Fruit fly (Drosophila melanogaster): ENCODE data around the gene CG42590.
A peak's percentile ranks its signal among the peaks of the same experiment; 100 is the strongest.

The CG42590 gene

dm6 chr3L:8063214-8064156 lies 5.6 kb downstream of the CG42590 start, which contains the start of gene Sarm (continued):
- TF ChIP-seq Xbp1 (GFP tag; optimal IDR thresholded peaks at IDR 0.05) (peak; percentile 47), Dip3 (GFP tag; optimal IDR thresholded peaks at IDR 0.05) (no peak), CG8089 (GFP tag; optimal IDR thresholded peaks at IDR 0.05) (no peak), Stat92E (GFP tag; optimal IDR thresholded peaks at IDR 0.05) (peak in 1 of 3 experiments; percentile 25), Dref (GFP tag; IDR thresholded peaks at IDR 0.05) (no peak), ind (GFP tag; optimal IDR thresholded peaks at IDR 0.05) (peak; percentile 40), Oli (tag; optimal IDR thresholded peaks at IDR 0.05) (peak; percentile 70), CG12219 (GFP tag; optimal IDR thresholded peaks at IDR 0.05) (no peak), luna (GFP tag; optimal IDR thresholded peaks at IDR 0.05) (no peak), Max (GFP tag; optimal IDR thresholded peaks at IDR 0.05) (peak; percentile 44), CG8388 (GFP tag; optimal IDR thresholded peaks at IDR 0.05) (peak; percentile 9), YL-1 (GFP tag; optimal IDR thresholded peaks at IDR 0.05) (no peak), CG18262 (tag; optimal IDR thresholded peaks at IDR 0.05) (peak; percentile 54), cwo (GFP tag; optimal IDR thresholded peaks at IDR 0.05) (peak; percentile 18), HLH4C (GFP tag; IDR thresholded peaks at IDR 0.05; ENCODE audit: partially characterized antibody) (0 out of 3 replicates have a peak, but pooled peaks have one; percentile 39), CG1603 (tag; optimal IDR thresholded peaks at IDR 0.05) (peak; percentile 29), CG10543 (GFP tag; optimal IDR thresholded peaks at IDR 0.05) (peak; percentile 53), CG13894 (tag; optimal IDR thresholded peaks at IDR 0.05) (no peak), CG14965 (GFP tag; optimal IDR thresholded peaks at IDR 0.05; ENCODE audit: borderline replicate concordance) (no peak), Nf-YC (tag; optimal IDR thresholded peaks at IDR 0.05) (peak; percentile 60), shn (GFP tag; optimal IDR thresholded peaks at IDR 0.05) (no peak), CG30403 (GFP tag; optimal IDR thresholded peaks at IDR 0.05) (peak; percentile 63), gem (tag; optimal IDR thresholded peaks at IDR 0.05) (peak; percentile 70), dpn (GFP tag; optimal IDR thresholded peaks at IDR 0.05) (peak; percentile 20 to 40), CG12659 (GFP tag; optimal IDR thresholded peaks at IDR 0.05) (peak; percentile 41), CG3838 (GFP tag; optimal IDR thresholded peaks at IDR 0.05) (peak; percentile 7), CG17385 (GFP tag; optimal IDR thresholded peaks at IDR 0.05) (peak; percentile 51), sr (GFP tag; IDR thresholded peaks at IDR 0.05) (peak; percentile 72), CG16815 (GFP tag; optimal IDR thresholded peaks at IDR 0.05) (peak; percentile 16), lmd (GFP tag; IDR thresholded peaks at IDR 0.05) (peak; percentile 27; the same call in 1 of the 2 replicates), Dbx (GFP tag; IDR thresholded peaks at IDR 0.05) (0 out of 3 replicates have a peak, but pooled peaks have one; percentile 39), CG15514 (GFP tag; optimal IDR thresholded peaks at IDR 0.05) (peak; percentile 32), CHES-1-like (GFP tag; optimal IDR thresholded peaks at IDR 0.05) (no peak), CG2678 (tag; optimal IDR thresholded peaks at IDR 0.05) (peak; percentile 63), otp (GFP tag; IDR thresholded peaks at IDR 0.05) (no peak), phol (tag; optimal IDR thresholded peaks at IDR 0.05) (peak; percentile 67), CG2120 (GFP tag; optimal IDR thresholded peaks at IDR 0.05) (peak; percentile 47), Meics (GFP tag; optimal IDR thresholded peaks at IDR 0.05) (peak; percentile 52), CG4360 (GFP tag; IDR thresholded peaks at IDR 0.05) (no peak), CG11247 (GFP tag; IDR thresholded peaks at IDR 0.05) (no peak), odd (GFP tag; optimal IDR thresholded peaks at IDR 0.05) (peak; percentile 53), Fer3 (tag; optimal IDR thresholded peaks at IDR 0.05) (peak; percentile 27), Dll (GFP tag; IDR thresholded peaks at IDR 0.05; ENCODE audit: partially characterized antibody) (0 out of 4 replicates have a peak, but pooled peaks have one; percentile 19), vvl (GFP tag; IDR thresholded peaks at IDR 0.05) (peak; percentile 24; the same call in 1 of the 2 replicates), CG18476 (GFP tag; optimal IDR thresholded peaks at IDR 0.05) (peak; percentile 12), HLH54F (GFP tag; optimal IDR thresholded peaks at IDR 0.05) (peak; percentile 23), H15 (GFP tag; IDR thresholded peaks at IDR 0.05) (0 out of 3 replicates have a peak, but pooled peaks have one; percentile 15)

All from whole organism, embryonic.